Fruit fly (Drosophila melanogaster): Measurements from ENCODE around the gene cad.
A peak's percentile ranks its signal among the peaks of the same experiment; 100 is the strongest.

The cad gene

dm6 chr2L:20807617-20808509 lies 37.3 kb downstream of the cad start (continued):
- peak; percentile 1 for TF ChIP-seq CG8388 (GFP tag; optimal IDR thresholded peaks at IDR 0.05)
- TF ChIP-seq CG1233 (GFP tag; optimal IDR thresholded peaks at IDR 0.05): peak; percentile 51
- TF ChIP-seq dmrt11E (tag; optimal IDR thresholded peaks at IDR 0.05): no peak
- no peak for TF ChIP-seq CG4404 (GFP tag; IDR thresholded peaks at IDR 0.05)
- TF ChIP-seq seq (GFP tag; IDR thresholded peaks at IDR 0.05): peak; percentile 23
- TF ChIP-seq bigmax (GFP tag; optimal IDR thresholded peaks at IDR 0.05): no peak
- 0 out of 2 replicates have a peak, but pooled peaks have one; percentile 8 for TF ChIP-seq stc (GFP tag; IDR thresholded peaks at IDR 0.05)
- no peak for TF ChIP-seq Ets97D (GFP tag; optimal IDR thresholded peaks at IDR 0.05)
- TF ChIP-seq vvl (GFP tag; IDR thresholded peaks at IDR 0.05): peak; percentile 75
- no peak for TF ChIP-seq CG8478 (optimal IDR thresholded peaks at IDR 0.05)
- no peak for TF ChIP-seq CG33557 (GFP tag; optimal IDR thresholded peaks at IDR 0.05)
- TF ChIP-seq Atf-2 (GFP tag; optimal IDR thresholded peaks at IDR 0.05): no peak
- TF ChIP-seq HLH54F (GFP tag; optimal IDR thresholded peaks at IDR 0.05): no peak
- no peak for TF ChIP-seq Dad (GFP tag; optimal IDR thresholded peaks at IDR 0.05)
- no peak for TF ChIP-seq da (GFP tag; optimal IDR thresholded peaks at IDR 0.05)
- no peak for TF ChIP-seq mam (GFP tag; optimal IDR thresholded peaks at IDR 0.05)
- TF ChIP-seq Sin3A (optimal IDR thresholded peaks at IDR 0.05): no peak
- peak; percentile 36 for TF ChIP-seq sug (tag; optimal IDR thresholded peaks at IDR 0.05)
- no peak for TF ChIP-seq btn (GFP tag; optimal IDR thresholded peaks at IDR 0.05)
- peak; percentile 25; the same call in 1 of the 3 replicates for TF ChIP-seq Aef1 (GFP tag; IDR thresholded peaks at IDR 0.05)
- TF ChIP-seq Fer3 (tag; optimal IDR thresholded peaks at IDR 0.05): peak; percentile 73
- TF ChIP-seq gem (tag; optimal IDR thresholded peaks at IDR 0.05): peak; percentile 76
- TF ChIP-seq knrl (GFP tag; IDR thresholded peaks at IDR 0.05; ENCODE audit: partially characterized antibody): no peak
- TF ChIP-seq wdn (GFP tag; IDR thresholded peaks at IDR 0.05): peak; percentile 31; the same call in 1 of the 2 replicates
- no peak for TF ChIP-seq Sry-β (GFP tag; optimal IDR thresholded peaks at IDR 0.05)
- TF ChIP-seq az2 (GFP tag; optimal IDR thresholded peaks at IDR 0.05): peak; percentile 35
- TF ChIP-seq CG7372 (GFP tag; IDR thresholded peaks at IDR 0.05): no peak
- no peak for TF ChIP-seq CG5245 (GFP tag; optimal IDR thresholded peaks at IDR 0.05)
- no peak for TF ChIP-seq sqz (GFP tag; optimal IDR thresholded peaks at IDR 0.05)
- TF ChIP-seq gce (GFP tag; IDR thresholded peaks at IDR 0.05): no peak
- peak; percentile 12 for TF ChIP-seq CG4282 (GFP tag; optimal IDR thresholded peaks at IDR 0.05)
- TF ChIP-seq Gsc (GFP tag; IDR thresholded peaks at IDR 0.05): no peak
- TF ChIP-seq ase (GFP tag; IDR thresholded peaks at IDR 0.05): no peak
- no peak for TF ChIP-seq MESR4 (GFP tag; optimal IDR thresholded peaks at IDR 0.05)
- no peak for TF ChIP-seq Opbp (GFP tag; IDR thresholded peaks at IDR 0.05; ENCODE audit: partially characterized antibody)
- peak; percentile 67 for TF ChIP-seq schlank (tag; optimal IDR thresholded peaks at IDR 0.05)
- peak; percentile 13; the same call in 1 of the 2 replicates for TF ChIP-seq CG9932 (GFP tag; IDR thresholded peaks at IDR 0.05)
- no peak for TF ChIP-seq Taf1 (GFP tag; IDR thresholded peaks at IDR 0.05)
- TF ChIP-seq insv (GFP tag; optimal IDR thresholded peaks at IDR 0.05): no peak
- no peak for TF ChIP-seq CG2889 (GFP tag; IDR thresholded peaks at IDR 0.05)
- peak; percentile 56 for TF ChIP-seq CG3847 (GFP tag; IDR thresholded peaks at IDR 0.05)
- TF ChIP-seq NFAT (GFP tag; IDR thresholded peaks at IDR 0.05): 0 out of 2 replicates have a peak, but pooled peaks have one; percentile 6
- no peak for TF ChIP-seq pb (GFP tag; optimal IDR thresholded peaks at IDR 0.05)
- TF ChIP-seq CG6683 (GFP tag; optimal IDR thresholded peaks at IDR 0.05): peak; percentile 13
- no peak for TF ChIP-seq trh (GFP tag; optimal IDR thresholded peaks at IDR 0.05)
- no peak for TF ChIP-seq kay (GFP tag; optimal IDR thresholded peaks at IDR 0.05)
- peak; percentile 25 for TF ChIP-seq sd (tag; optimal IDR thresholded peaks at IDR 0.05)
- no peak for TF ChIP-seq Jarid2 (GFP tag; optimal IDR thresholded peaks at IDR 0.05)
- TF ChIP-seq cas (GFP tag; IDR thresholded peaks at IDR 0.05): no peak
- TF ChIP-seq CG15269 (tag; optimal IDR thresholded peaks at IDR 0.05): peak; percentile 67
- no peak for TF ChIP-seq gsb-n (tag; optimal IDR thresholded peaks at IDR 0.05)

Measured in whole organism, embryonic.